Fruit fly (Drosophila melanogaster) whole organism, adult: ENCODE data around the gene CG14613.

Experiments used
- CG11617 ChIP-seq: fragments of 200-800 bp; sonication (Bioruptor generic); optimal IDR thresholded peaks from 2 replicates; lab custom pipeline; 2017; ENCODE audit warnings: mild to moderate bottlenecking, missing biosample characterization, missing genetic modification reagents, missing genetic modification characterization
- CG12768 ChIP-seq: fragments of 200-800 bp; sonication (Bioruptor generic); optimal IDR thresholded peaks from 2 replicates; lab custom pipeline; 2017; ENCODE audit warnings: missing biosample characterization, missing genetic modification characterization, mild to moderate bottlenecking, moderate library complexity, missing genetic modification reagents
- CG14711 ChIP-seq: fragments of 200-800 bp; sonication (Bioruptor generic); optimal IDR thresholded peaks from 2 replicates; lab custom pipeline; 2018; ENCODE audit warnings: missing biosample characterization, mild to moderate bottlenecking, missing genetic modification characterization, moderate library complexity
- CG1620 ChIP-seq: fragments of 200-800 bp; sonication (Bioruptor generic); optimal IDR thresholded peaks from 2 replicates; lab custom pipeline; 2016; ENCODE audit warnings: missing biosample characterization, missing genetic modification characterization
- CG33017 ChIP-seq: fragments of 200-800 bp; sonication (Bioruptor generic); optimal IDR thresholded peaks from 2 replicates; lab custom pipeline; 2018; ENCODE audit warnings: missing biosample characterization, mild to moderate bottlenecking, missing genetic modification characterization, moderate library complexity
- CG5204 ChIP-seq: fragments of 200-800 bp; sonication (Bioruptor generic); optimal IDR thresholded peaks from 2 replicates; lab custom pipeline; 2016; ENCODE audit warnings: missing biosample characterization, missing genetic modification characterization
- CG7045 ChIP-seq: fragments of 200-800 bp; sonication (Bioruptor generic); optimal IDR thresholded peaks from 2 replicates; lab custom pipeline; 2017; ENCODE audit warnings: missing biosample characterization, mild to moderate bottlenecking, missing genetic modification characterization
- CG7101 ChIP-seq: fragments of 200-800 bp; sonication (Bioruptor generic); optimal IDR thresholded peaks from 2 replicates; lab custom pipeline; 2018; ENCODE audit warnings: missing biosample characterization, mild to moderate bottlenecking, missing genetic modification characterization, moderate library complexity
- Clk ChIP-seq: fragments of 200-800 bp; sonication (Bioruptor generic); optimal IDR thresholded peaks from 2 replicates; lab custom pipeline; 2017; ENCODE audit warnings: missing biosample characterization, missing genetic modification characterization
- Crg-1 ChIP-seq: fragments of 200-800 bp; sonication (Bioruptor generic); optimal IDR thresholded peaks from 2 replicates; lab custom pipeline; 2016; ENCODE audit warnings: missing biosample characterization, missing genetic modification characterization
- Hr96 ChIP-seq: fragments of 200-800 bp; sonication (Bioruptor generic); optimal IDR thresholded peaks from 2 replicates; lab custom pipeline; 2016; ENCODE audit warnings: missing biosample characterization, missing genetic modification characterization
- Mnt ChIP-seq: fragments of 200-800 bp; sonication (Bioruptor generic); optimal IDR thresholded peaks from 2 replicates; lab custom pipeline; 2016; ENCODE audit warnings: missing biosample characterization, mild to moderate bottlenecking, missing genetic modification characterization
- bab1 ChIP-seq: fragments of 200-800 bp; sonication (Bioruptor generic); optimal IDR thresholded peaks from 3 replicates; lab custom pipeline; 2019; ENCODE audit warnings: missing biosample characterization, mild to moderate bottlenecking, missing genetic modification characterization, moderate library complexity
- cic ChIP-seq: fragments of 200-800 bp; sonication (Bioruptor generic); optimal IDR thresholded peaks from 2 replicates; lab custom pipeline; 2017; ENCODE audit warnings: missing biosample characterization, mild to moderate bottlenecking, missing genetic modification characterization, moderate library complexity
- cnc ChIP-seq, 2 experiments: fragments of >200 bp; optimal IDR thresholded peaks; 2 replicates each; lab custom pipeline; 2017
- kay ChIP-seq: fragments of 200-800 bp; sonication (Bioruptor generic); peaks from one replicate; lab custom pipeline; 2016; ENCODE audit warnings: missing biosample characterization, missing genetic modification characterization, borderline replicate concordance
- ovo ChIP-seq: fragments of 200-800 bp; sonication (Bioruptor generic); optimal IDR thresholded peaks from 2 replicates; lab custom pipeline; 2016; ENCODE audit warnings: missing biosample characterization, missing genetic modification characterization
- pad ChIP-seq: fragments of 200-800 bp; sonication (Bioruptor generic); optimal IDR thresholded peaks from 3 replicates; lab custom pipeline; 2017; ENCODE audit warnings: missing biosample characterization, missing genetic modification characterization, mild to moderate bottlenecking, moderate library complexity, missing genetic modification reagents
- tj ChIP-seq: fragments of 200-800 bp; sonication (Bioruptor generic); optimal IDR thresholded peaks from 3 replicates; lab custom pipeline; 2017; ENCODE audit warnings: missing biosample characterization, mild to moderate bottlenecking, missing genetic modification characterization, moderate library complexity
- toe ChIP-seq: fragments of 200-800 bp; sonication (Bioruptor generic); optimal IDR thresholded peaks from 2 replicates; lab custom pipeline; 2016; ENCODE audit warnings: missing biosample characterization, missing genetic modification characterization

Gene CG14613

DNA sequence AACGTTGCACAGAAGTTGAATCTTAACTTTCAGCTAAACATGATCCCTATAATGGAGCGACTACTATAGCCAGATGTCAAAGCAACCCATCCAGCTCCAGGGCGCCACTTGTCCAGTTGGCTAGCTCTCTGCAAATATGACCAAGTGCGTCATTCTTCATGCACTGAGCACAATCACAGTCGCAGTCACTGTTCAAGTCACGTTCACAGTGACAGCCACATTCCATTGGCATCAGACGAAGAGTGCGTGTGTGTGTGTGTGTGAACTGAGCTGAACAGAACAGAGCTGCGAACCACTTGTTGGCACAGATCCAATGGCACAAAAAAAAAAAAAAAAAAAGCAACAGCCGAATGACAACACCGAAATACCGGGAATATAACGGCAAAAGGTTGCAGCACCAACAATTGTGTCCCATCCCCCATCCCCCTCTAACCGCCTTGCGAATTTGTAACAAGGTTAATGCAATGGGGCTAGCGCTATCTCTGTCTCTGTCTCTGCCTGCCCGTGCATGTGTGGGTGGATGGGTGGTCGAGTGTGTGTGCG is 10.5 kb downstream of the CG14613 start:
- no peak for TF ChIP-seq ovo (GFP tag; lab: Kevin White, UChicago)
- no peak for TF ChIP-seq CG33017 (tag; lab: Kevin White, UChicago)
- no peak for TF ChIP-seq CG14711 (tag; lab: Kevin White, UChicago)

DNA sequence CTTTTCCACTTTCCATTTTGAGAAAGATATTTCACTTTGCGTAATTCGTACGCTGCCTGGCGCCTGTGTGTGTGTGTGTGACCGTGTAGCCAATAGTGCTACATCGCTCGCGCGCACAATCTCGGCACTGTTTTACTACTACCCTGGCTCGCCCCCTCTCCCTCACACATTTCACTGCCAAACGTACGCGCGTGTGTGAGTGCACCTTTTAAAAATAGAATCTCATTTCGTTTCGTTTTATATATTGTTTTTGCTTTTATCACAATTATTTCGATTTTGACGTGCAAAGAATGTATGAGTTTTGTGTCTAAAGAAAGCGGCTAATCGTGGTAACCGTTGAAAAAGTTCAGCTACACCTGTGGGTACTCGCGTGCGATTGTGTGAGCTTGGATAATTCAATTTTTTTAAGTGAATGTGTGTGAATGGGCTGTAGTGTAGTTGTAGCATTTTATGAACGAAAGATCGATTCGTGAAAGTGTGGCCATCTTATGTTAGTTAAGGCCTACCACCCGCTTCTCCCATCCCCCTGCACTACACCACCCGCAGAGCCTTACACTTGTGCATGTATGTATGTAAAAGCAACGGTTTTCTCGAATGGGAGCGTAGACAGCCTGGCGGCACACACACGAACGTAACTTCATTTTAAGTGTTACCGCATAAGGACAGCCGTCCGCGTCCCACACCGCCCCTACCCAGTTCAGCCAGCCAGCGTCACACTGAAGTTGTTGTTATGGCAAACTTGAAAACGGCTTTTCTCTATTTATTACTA is 15.5 kb downstream of the CG14613 start:
- TF ChIP-seq Crg-1 (no peak), pad (GFP tag; lab: Kevin White, UChicago) (peak; percentile 84), Mnt (peak; percentile 77), CG33017 (tag; lab: Kevin White, UChicago) (no peak), cic (GFP tag; lab: Kevin White, UChicago) (peak; percentile 99), ovo (GFP tag; lab: Kevin White, UChicago) (peak; percentile 50), tj (GFP tag; lab: Kevin White, UChicago) (peak; percentile 46)

DNA sequence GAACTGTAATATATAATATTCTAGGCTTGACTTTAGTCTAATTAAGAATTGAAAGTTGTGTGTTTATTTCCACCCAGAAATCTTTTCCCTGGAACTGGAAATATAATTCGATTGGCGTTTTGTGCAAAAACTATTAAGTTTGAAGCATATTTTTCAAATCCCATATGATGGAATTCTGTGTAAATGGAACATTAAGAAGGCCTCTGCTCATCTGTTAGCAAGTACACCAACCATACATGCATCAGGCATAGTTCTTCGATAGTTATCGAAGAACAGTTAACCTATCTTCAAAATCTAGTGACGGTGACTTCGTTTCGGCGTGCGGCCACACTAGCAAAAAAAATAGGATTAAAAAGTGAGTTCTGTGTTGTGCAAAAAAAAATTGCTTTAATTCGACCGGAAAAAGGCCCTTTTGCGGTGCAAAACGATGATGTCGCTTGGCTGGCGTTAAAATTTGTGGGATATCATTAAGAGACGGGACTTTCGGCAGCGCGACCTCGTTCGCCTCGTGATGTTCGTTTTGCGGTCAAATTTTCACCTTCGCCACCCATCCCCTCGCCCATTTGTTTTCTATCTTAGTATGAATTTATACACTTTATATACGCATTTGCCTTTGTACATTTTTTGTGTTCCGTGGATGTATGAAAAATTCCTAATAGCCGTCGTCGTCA is 16.2 kb downstream of the CG14613 start, which contains the start of gene Usp2:
TSS of gene Usp2 (plus strand) at position 295 of the 671 bp plus-strand sequence.
- TF ChIP-seq CG1620 (GFP tag; lab: Kevin White, UChicago) (peak; percentile 31), cic (GFP tag; lab: Kevin White, UChicago) (no peak), CG5204 (GFP tag; lab: Kevin White, UChicago) (no peak), bab1 (no peak), CG11617 (no peak)

DNA sequence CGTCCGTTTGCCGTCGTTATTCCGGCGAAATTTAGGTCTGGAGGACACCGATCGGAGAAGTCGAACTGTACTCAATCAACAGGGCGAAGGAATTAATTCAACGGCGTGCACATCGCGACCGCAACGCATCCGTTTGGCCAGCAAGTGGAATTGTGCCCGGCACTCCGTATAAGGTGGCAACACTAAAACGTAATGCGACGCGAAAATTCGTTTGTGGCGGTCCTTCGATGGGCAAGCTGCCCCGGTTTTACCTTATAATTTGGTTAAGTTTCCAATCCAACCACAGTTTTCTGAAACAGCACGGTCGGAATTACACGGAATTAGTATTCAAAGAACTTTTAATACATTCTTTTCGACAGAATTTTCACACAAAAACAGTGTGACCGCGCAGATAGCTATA is 16.8 kb downstream of the CG14613 start, which contains the start of gene wap:
TSS of gene wap (minus strand) at position 400 of the 400 bp plus-strand sequence.
- TF ChIP-seq cic (GFP tag; lab: Kevin White, UChicago): no peak
- peak; percentile 62 for TF ChIP-seq CG14711 (tag; lab: Kevin White, UChicago)

DNA sequence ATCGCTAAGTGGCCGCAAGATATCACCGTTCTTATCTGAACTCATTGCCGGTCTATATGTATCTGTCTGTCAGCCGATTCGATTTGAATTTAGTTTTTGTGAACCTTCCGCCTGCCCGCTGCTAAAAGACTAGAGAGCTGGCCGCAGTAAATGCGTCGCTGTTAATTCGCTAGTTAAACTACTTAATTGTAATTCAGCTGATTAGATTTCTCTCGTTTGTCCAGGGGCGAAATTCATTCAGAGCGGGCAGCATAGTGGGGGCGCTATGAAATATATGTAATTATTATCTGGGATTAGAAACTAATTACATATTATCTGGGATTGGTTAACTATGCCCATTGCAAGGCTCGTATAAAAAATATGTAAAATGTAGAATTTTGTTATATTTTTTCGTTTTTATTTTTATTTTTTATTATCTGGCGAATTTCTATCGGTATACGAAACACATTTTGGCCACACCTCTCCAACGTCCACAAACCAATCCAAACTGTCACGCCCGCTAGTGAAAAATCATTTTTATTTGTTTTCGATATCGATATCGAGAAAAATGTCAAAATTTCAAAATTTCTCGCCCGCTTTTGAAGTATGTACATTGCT is 22.5 kb downstream of the CG14613 start, which contains the start of the genes CG14615 and tilB:
TSS of gene CG14615 (minus strand) at position 301 of the 597 bp plus-strand sequence.
TSS of gene tilB (plus strand) at position 547 of the 597 bp plus-strand sequence.
- TF ChIP-seq toe (GFP tag; lab: Kevin White, UChicago) (peak; percentile 28), CG11617 (peak; percentile 49), tj (GFP tag; lab: Kevin White, UChicago) (no peak), Clk (GFP tag; lab: Kevin White, UChicago) (no peak), CG12768 (peak; percentile 68), CG5204 (GFP tag; lab: Kevin White, UChicago) (peak; percentile 42), Mnt (peak; percentile 52), CG1620 (GFP tag; lab: Kevin White, UChicago) (no peak), cnc (optimal IDR thresholded peaks at IDR 0.05; lab: Kevin White, UChicago) (no peak), Hr96 (GFP tag; lab: Kevin White, UChicago) (no peak), CG14711 (tag; lab: Kevin White, UChicago) (peak; percentile 55), cic (GFP tag; lab: Kevin White, UChicago) (peak; percentile 56), Crg-1 (peak; percentile 18), kay (peak; percentile 30), CG33017 (tag; lab: Kevin White, UChicago) (peak; percentile 39), CG7101 (tag; lab: Kevin White, UChicago) (peak; percentile 63), bab1 (no peak), pad (GFP tag; lab: Kevin White, UChicago) (peak; percentile 21), ovo (GFP tag; lab: Kevin White, UChicago) (no peak), CG7045 (peak; percentile 24)

DNA sequence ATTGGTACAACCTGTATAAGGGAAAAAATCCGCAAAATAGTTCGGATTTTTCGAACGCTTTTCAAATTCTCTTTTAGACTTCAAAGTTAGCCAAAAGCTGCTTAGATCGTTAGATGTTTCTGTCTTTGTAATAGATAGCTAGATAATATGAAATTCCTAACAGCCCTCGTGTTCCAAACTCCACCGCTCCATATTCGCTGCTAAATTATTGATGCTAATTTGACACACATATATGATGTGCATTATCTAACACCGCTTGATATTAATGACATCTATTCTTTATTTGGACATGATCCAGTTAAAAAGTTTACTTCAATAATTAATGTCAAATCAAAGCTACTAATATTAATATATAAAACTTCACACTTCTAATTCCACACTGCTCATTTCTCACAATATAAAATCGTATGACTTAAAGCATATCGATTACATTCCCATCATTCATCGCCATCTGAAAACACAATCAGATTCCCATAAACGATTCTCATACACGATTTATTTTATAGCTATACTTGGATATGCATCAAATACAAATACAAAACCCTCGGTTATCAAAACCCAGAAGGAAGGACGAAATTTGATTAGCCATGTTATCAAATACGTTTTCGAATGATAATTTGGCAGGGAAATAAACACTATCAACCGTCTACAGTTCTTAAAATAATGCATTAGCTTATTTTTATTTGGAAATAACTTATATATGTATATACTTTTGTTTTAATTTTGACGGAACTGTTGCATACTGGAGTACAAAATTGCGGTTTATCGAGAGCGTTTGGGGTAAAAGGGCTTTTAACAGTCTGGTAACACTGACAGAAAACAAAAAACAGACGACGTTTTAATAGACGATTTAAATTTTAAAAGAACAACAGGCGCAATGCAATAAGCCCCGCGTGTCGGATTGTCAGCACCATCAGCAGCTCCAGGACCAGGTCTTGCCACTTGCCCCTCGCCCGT is 27.6 kb downstream of the CG14613 start, which contains the start of gene CG14621:
TSS of gene CG14621 (plus strand) at position 274 of the 957 bp plus-strand sequence.
- no peak for TF ChIP-seq cic (GFP tag; lab: Kevin White, UChicago)
- peak; percentile 52 for TF ChIP-seq pad (GFP tag; lab: Kevin White, UChicago)
- no peak for TF ChIP-seq CG12768
- peak; percentile 21 for TF ChIP-seq CG1620 (GFP tag; lab: Kevin White, UChicago)
- no peak for TF ChIP-seq tj (GFP tag; lab: Kevin White, UChicago)
- peak; percentile 5 for TF ChIP-seq CG14711 (tag; lab: Kevin White, UChicago)
- no peak for TF ChIP-seq ovo (GFP tag; lab: Kevin White, UChicago)
- no peak for TF ChIP-seq CG7045
- no peak for TF ChIP-seq toe (GFP tag; lab: Kevin White, UChicago)
- TF ChIP-seq Mnt: no peak
- no peak for TF ChIP-seq CG33017 (tag; lab: Kevin White, UChicago)
- TF ChIP-seq CG7101 (tag; lab: Kevin White, UChicago): peak; percentile 13
- TF ChIP-seq CG5204 (GFP tag; lab: Kevin White, UChicago): no peak
- no peak for TF ChIP-seq cnc (optimal IDR thresholded peaks at IDR 0.05; lab: Kevin White, UChicago)
- no peak for TF ChIP-seq Clk (GFP tag; lab: Kevin White, UChicago)
- no peak for TF ChIP-seq CG11617
- no peak for TF ChIP-seq Hr96 (GFP tag; lab: Kevin White, UChicago)
- no peak for TF ChIP-seq Crg-1
- peak; percentile 61 for TF ChIP-seq bab1
- no peak for TF ChIP-seq kay
